Worm (Caenorhabditis elegans) whole organism, late embryonic: ENCODE results near the gene edg-1.

Experiments used
- C08G9.2 ChIP-seq: sonication (generic microtip); optimal IDR thresholded peaks from 2 replicates; lab custom pipeline; 2016; ENCODE audit warnings: mild to moderate bottlenecking, missing genetic modification characterization, moderate library complexity, missing compliant biosample characterization
- F13H6.1 ChIP-seq: sonication (generic microtip); optimal IDR thresholded peaks from 2 replicates; lab custom pipeline; 2016; ENCODE audit warnings: missing genetic modification characterization, missing compliant biosample characterization
- K02D7.2 ChIP-seq: sonication (generic microtip); optimal IDR thresholded peaks from 2 replicates; lab custom pipeline; 2017; ENCODE audit warnings: mild to moderate bottlenecking, missing genetic modification characterization, missing compliant biosample characterization
- K09A11.1 ChIP-seq: sonication (generic microtip); optimal IDR thresholded peaks from 2 replicates; lab custom pipeline; 2017; ENCODE audit warnings: antibody characterized with exemption, mild to moderate bottlenecking, missing genetic modification characterization, missing compliant biosample characterization; ENCODE audit not compliant: insufficient read depth
- ahr-1 ChIP-seq: sonication (generic microtip); optimal IDR thresholded peaks from 2 replicates; lab custom pipeline; 2016; ENCODE audit warnings: missing genetic modification characterization, missing compliant biosample characterization
- ceh-18 ChIP-seq: sonication (generic microtip); optimal IDR thresholded peaks from 2 replicates; lab custom pipeline; 2016; ENCODE audit warnings: missing genetic modification characterization, missing compliant biosample characterization
- ceh-2 ChIP-seq: sonication (generic microtip); optimal IDR thresholded peaks from 2 replicates; lab custom pipeline; 2016; ENCODE audit warnings: missing genotype, missing genetic modification characterization, missing compliant biosample characterization
- ceh-22 ChIP-seq: sonication (generic microtip); optimal IDR thresholded peaks from 2 replicates; lab custom pipeline; 2017; ENCODE audit warnings: missing biosample characterization, missing genetic modification characterization
- ceh-24 ChIP-seq: sonication (generic microtip); optimal IDR thresholded peaks from 2 replicates; lab custom pipeline; 2016; ENCODE audit warnings: mild to moderate bottlenecking, missing genetic modification characterization, missing compliant biosample characterization
- ceh-45 ChIP-seq: fragments of 200-800 bp; sonication (Bioruptor generic); IDR thresholded peaks from 2 replicates; pipeline ENCODE4 v1.3.6; 2022; ENCODE audit warnings: missing genetic modification reagents, missing genetic modification characterization, missing compliant biosample characterization
- ceh-48 ChIP-seq: sonication (generic microtip); optimal IDR thresholded peaks from 2 replicates; lab custom pipeline; 2016; ENCODE audit warnings: missing genetic modification characterization, inconsistent platforms, missing compliant biosample characterization
- ceh-9 ChIP-seq: sonication (generic microtip); optimal IDR thresholded peaks from 2 replicates; lab custom pipeline; 2016; ENCODE audit warnings: mild to moderate bottlenecking, missing genetic modification characterization, inconsistent platforms, missing compliant biosample characterization
- dmd-4 ChIP-seq: sonication (generic microtip); optimal IDR thresholded peaks from 2 replicates; lab custom pipeline; 2016; ENCODE audit warnings: borderline replicate concordance, missing genetic modification characterization, missing compliant biosample characterization
- fax-1 ChIP-seq: sonication (generic microtip); optimal IDR thresholded peaks from 2 replicates; lab custom pipeline; 2016; ENCODE audit warnings: missing genotype, missing genetic modification characterization, missing compliant biosample characterization
- fkh-10 ChIP-seq: fragments of 150-350 bp; optimal IDR thresholded peaks from 2 replicates; lab custom pipeline; 2014; ENCODE audit warnings: missing biosample characterization, missing genetic modification reagents, missing genetic modification characterization
- fkh-6 ChIP-seq: sonication (generic microtip); optimal IDR thresholded peaks from 2 replicates; lab custom pipeline; 2016; ENCODE audit warnings: missing genetic modification characterization, missing compliant biosample characterization
- gmeb-2 ChIP-seq: sonication (generic microtip); optimal IDR thresholded peaks from 2 replicates; lab custom pipeline; 2016; ENCODE audit warnings: missing genetic modification characterization, inconsistent platforms, missing compliant biosample characterization
- hlh-15 ChIP-seq: sonication (generic microtip); optimal IDR thresholded peaks from 2 replicates; lab custom pipeline; 2016; ENCODE audit warnings: missing genetic modification characterization, missing compliant biosample characterization
- hlh-30 ChIP-seq: sonication (generic microtip); optimal IDR thresholded peaks from 2 replicates; lab custom pipeline; 2017; ENCODE audit warnings: antibody characterized with exemption, missing genetic modification characterization, missing compliant biosample characterization; ENCODE audit not compliant: insufficient read depth
- hlh-6 ChIP-seq: sonication (generic microtip); optimal IDR thresholded peaks from 2 replicates; lab custom pipeline; 2016; ENCODE audit warnings: missing genotype, missing genetic modification characterization, missing compliant biosample characterization
- hlh-8 ChIP-seq: sonication (generic microtip); optimal IDR thresholded peaks from 2 replicates; lab custom pipeline; 2016; ENCODE audit warnings: missing genotype, missing genetic modification characterization, missing compliant biosample characterization
- lin-11 ChIP-seq: fragments of 200-800 bp; sonication (Bioruptor generic); optimal IDR thresholded peaks from 2 replicates; lab custom pipeline; 2018; ENCODE audit warnings: mild to moderate bottlenecking, missing genetic modification characterization, missing compliant biosample characterization
- mec-3 ChIP-seq: sonication (generic microtip); optimal IDR thresholded peaks from 2 replicates; lab custom pipeline; 2016; ENCODE audit warnings: borderline replicate concordance, missing genetic modification characterization, missing compliant biosample characterization
- nfya-1 ChIP-seq: sonication (generic microtip); optimal IDR thresholded peaks from 2 replicates; lab custom pipeline; 2017; ENCODE audit warnings: missing genetic modification characterization, mild to moderate bottlenecking, missing compliant biosample characterization, antibody characterized with exemption, moderate library complexity
- nhr-11 ChIP-seq: fragments of 150-350 bp; optimal IDR thresholded peaks from 2 replicates; lab custom pipeline; 2014; ENCODE audit warnings: missing biosample characterization, missing genetic modification characterization
- nhr-232 ChIP-seq: sonication (generic microtip); optimal IDR thresholded peaks from 2 replicates; lab custom pipeline; 2016; ENCODE audit warnings: missing genetic modification characterization, missing compliant biosample characterization
- npax-4 ChIP-seq: sonication (generic microtip); optimal IDR thresholded peaks from 2 replicates; lab custom pipeline; 2016; ENCODE audit warnings: missing genetic modification characterization, missing compliant biosample characterization
- pag-3 ChIP-seq: sonication (generic microtip); optimal IDR thresholded peaks from 2 replicates; lab custom pipeline; 2016; ENCODE audit warnings: missing compliant biosample characterization, missing genetic modification characterization, borderline replicate concordance
- pat-9 ChIP-seq: fragments of 200-800 bp; sonication (Bioruptor generic); optimal IDR thresholded peaks from 2 replicates; lab custom pipeline; 2018; ENCODE audit warnings: mild to moderate bottlenecking, missing genetic modification characterization, moderate library complexity, missing compliant biosample characterization
- pax-1 ChIP-seq: fragments of 150-350 bp; optimal IDR thresholded peaks from 2 replicates; lab custom pipeline; 2014; ENCODE audit warnings: missing biosample characterization, missing genetic modification characterization
- pha-2 ChIP-seq: sonication (generic microtip); optimal IDR thresholded peaks from 2 replicates; lab custom pipeline; 2017; ENCODE audit warnings: mild to moderate bottlenecking, missing genetic modification characterization, missing compliant biosample characterization
- pha-4 ChIP-seq: fragments of 150-350 bp; optimal IDR thresholded peaks from 2 replicates; lab custom pipeline; 2018; ENCODE audit warnings: missing biosample characterization, missing genetic modification reagents, missing genetic modification characterization
- rnt-1 ChIP-seq: sonication (generic microtip); optimal IDR thresholded peaks from 2 replicates; lab custom pipeline; 2016; ENCODE audit warnings: missing genetic modification characterization, missing compliant biosample characterization
- sdc-2 ChIP-seq: sonication (generic microtip); optimal IDR thresholded peaks from 2 replicates; lab custom pipeline; 2016; ENCODE audit warnings: missing genotype, missing genetic modification characterization, missing compliant biosample characterization
- tbx-7 ChIP-seq: sonication (generic microtip); optimal IDR thresholded peaks from 2 replicates; lab custom pipeline; 2016; ENCODE audit warnings: missing genotype, missing genetic modification characterization, missing compliant biosample characterization
- ttx-3 ChIP-seq: sonication (generic microtip); optimal IDR thresholded peaks from 2 replicates; lab custom pipeline; 2016; ENCODE audit warnings: missing genetic modification reagents, missing genetic modification characterization, missing compliant biosample characterization
- unc-55 ChIP-seq: sonication (generic microtip); optimal IDR thresholded peaks from 2 replicates; lab custom pipeline; 2017; ENCODE audit warnings: missing biosample characterization, missing genetic modification reagents, missing genetic modification characterization
- zip-5 ChIP-seq: sonication (generic microtip); optimal IDR thresholded peaks from 2 replicates; lab custom pipeline; 2016; ENCODE audit warnings: missing genetic modification characterization, missing compliant biosample characterization
- ztf-16 ChIP-seq: sonication (generic microtip); optimal IDR thresholded peaks from 2 replicates; lab custom pipeline; 2017; ENCODE audit warnings: missing genetic modification characterization, missing compliant biosample characterization

The edg-1 gene

DNA sequence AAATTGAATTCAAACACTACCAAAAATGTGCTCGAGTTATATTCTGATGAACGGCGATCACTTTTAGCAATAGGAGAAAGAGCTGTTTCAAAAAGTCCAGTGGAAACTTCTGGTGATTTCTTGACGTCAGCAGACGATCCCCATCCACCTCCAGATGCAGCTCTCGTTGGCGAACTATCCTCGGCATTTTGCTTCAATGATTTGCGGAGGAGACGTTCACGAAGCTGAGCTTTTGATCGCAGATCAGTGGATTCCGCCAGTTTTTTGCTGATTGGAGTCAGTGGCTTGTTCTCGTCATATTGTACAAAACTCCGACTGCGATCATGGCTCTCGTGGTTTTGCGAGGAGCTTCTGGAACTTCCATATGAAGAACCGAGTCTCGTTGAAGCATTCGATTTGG is 15.6 kb downstream of the edg-1 start:
- no peak for TF ChIP-seq pat-9
- TF ChIP-seq C08G9.2 (tag; lab: Kevin White, UChicago) = no peak
- no peak for TF ChIP-seq ttx-3 (tag; lab: Kevin White, UChicago)
- no peak for TF ChIP-seq fkh-10 (GFP tag; lab: Kevin White, UChicago)
- TF ChIP-seq mec-3 = no peak
- TF ChIP-seq ahr-1 = no peak

DNA sequence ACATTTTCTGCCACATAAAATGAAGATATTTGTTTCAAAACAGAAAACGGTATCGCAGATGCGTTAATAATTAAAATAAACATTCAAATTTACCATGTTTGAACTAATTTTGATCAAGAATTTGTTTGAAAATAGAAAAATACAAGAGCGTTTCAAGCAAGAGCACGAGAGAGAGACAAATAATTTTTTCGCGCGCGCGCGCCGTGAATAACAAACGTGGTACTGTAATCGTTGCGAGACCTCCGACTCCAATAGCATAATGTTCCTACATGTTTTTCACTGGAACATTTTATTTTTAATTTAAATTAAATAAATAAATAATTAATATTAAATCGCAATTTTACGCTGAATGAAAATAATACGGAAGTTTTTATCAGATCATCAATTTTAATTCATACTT is 16.4 kb downstream of the edg-1 start, which contains the start of gene F54E12.2:
F54E12.2 (minus strand) TSS at position 164 of the 400 bp plus-strand sequence.
- TF ChIP-seq pha-2 (tag; lab: Kevin White, UChicago) (no peak), pag-3 (no peak), nhr-232 (tag; lab: Kevin White, UChicago) (no peak), gmeb-2 (tag; lab: Kevin White, UChicago) (no peak), ceh-48 (tag; lab: Kevin White, UChicago) (no peak), ceh-45 (GFP tag; lab: Robert Waterston, UW) (no peak), tbx-7 (tag; lab: Kevin White, UChicago) (no peak), unc-55 (no peak), hlh-8 (tag; lab: Kevin White, UChicago) (no peak), zip-5 (tag; lab: Kevin White, UChicago) (no peak), ceh-2 (tag; lab: Kevin White, UChicago) (no peak), ceh-24 (tag; lab: Kevin White, UChicago) (no peak), sdc-2 (tag; lab: Kevin White, UChicago) (no peak), hlh-6 (tag; lab: Kevin White, UChicago) (no peak), ceh-18 (no peak), ceh-9 (tag; lab: Kevin White, UChicago) (no peak), pax-1 (tag; lab: Kevin White, UChicago) (no peak), ztf-16 (no peak), nhr-11 (tag; lab: Kevin White, UChicago) (no peak)

DNA sequence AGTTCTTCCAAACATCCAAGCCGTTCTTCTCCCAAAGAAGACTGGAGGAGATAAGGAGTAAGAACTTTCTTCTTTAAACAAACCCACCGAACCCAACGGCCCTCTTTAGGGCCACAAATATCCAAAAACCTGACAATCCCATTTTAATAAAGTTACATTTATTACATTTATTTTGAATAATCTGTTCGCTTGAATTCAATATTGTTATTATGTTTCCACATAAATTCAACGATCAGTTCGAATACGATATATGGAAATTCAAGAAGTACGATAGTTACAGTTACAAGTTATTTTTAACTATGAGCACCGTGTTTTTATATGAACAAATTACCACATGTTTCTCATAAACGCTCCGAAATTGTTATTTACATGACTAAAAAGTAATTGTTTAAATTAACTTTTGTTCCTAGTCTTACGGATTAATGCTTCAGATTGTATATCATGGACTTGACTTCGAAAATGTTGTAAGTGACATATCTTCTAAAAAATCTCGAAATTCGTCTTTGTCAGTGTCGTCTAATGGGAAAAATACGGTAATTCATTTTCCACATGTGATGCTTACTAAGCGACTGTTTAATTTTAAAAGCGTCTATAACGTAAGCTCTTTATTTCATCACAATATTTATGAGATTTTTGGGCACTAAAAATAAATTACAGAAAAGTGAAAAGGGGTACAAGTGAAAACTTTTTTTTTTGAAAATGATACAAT is 20.3 kb downstream of the edg-1 start:
- TF ChIP-seq hlh-15 (tag; lab: Kevin White, UChicago) (no peak), zip-5 (tag; lab: Kevin White, UChicago) (no peak)

DNA sequence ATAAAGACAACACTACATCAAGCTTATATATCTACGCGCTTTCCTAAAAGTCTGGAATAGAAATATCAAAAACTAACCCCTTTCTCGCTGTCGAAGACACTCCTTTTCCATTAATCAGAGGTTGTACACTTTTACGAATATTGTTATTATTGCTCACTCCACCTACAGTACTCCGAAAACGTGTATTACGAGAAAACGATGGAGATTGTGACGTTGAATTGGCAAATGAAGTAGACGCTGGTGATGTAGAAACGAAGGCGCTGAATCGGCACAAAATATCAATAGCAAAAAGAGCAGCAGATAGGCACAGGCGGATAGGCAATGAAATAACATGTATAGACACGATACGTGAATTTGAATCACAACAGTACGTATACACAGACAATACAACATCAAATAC is 23.7 kb downstream of the edg-1 start:
- TF ChIP-seq ceh-45 (GFP tag; lab: Robert Waterston, UW) (no peak), ttx-3 (tag; lab: Kevin White, UChicago) (no peak), K09A11.1 (tag; lab: Kevin White, UChicago) (no peak), rnt-1 (tag; lab: Kevin White, UChicago) (no peak), fkh-6 (tag; lab: Kevin White, UChicago) (no peak), K02D7.2 (tag; lab: Kevin White, UChicago) (no peak), npax-4 (tag; lab: Kevin White, UChicago) (no peak), pag-3 (no peak), fax-1 (tag; lab: Kevin White, UChicago) (no peak), hlh-30 (tag; lab: Kevin White, UChicago) (no peak), ceh-48 (tag; lab: Kevin White, UChicago) (no peak), nfya-1 (tag; lab: Kevin White, UChicago) (no peak), F13H6.1 (tag; lab: Kevin White, UChicago) (no peak), ceh-9 (tag; lab: Kevin White, UChicago) (no peak), pha-4 (no peak), dmd-4 (no peak), unc-55 (no peak), lin-11 (tag; lab: Kevin White, UChicago) (no peak), ceh-22 (tag; lab: Kevin White, UChicago) (no peak)
- TF ChIP-seq, all 69 proteins: peak for 0
